Worm (Caenorhabditis elegans) whole organism, young adult: ENCODE data around the gene R09E12.9.

ENCODE experiments used
- B0019.2 ChIP-seq: fragments of 200-800 bp; sonication (Bioruptor generic); conservative IDR thresholded peaks from 2 replicates; pipeline ENCODE4 v1.3.6; 2022; ENCODE audit warnings: missing genetic modification reagents, missing genetic modification characterization, missing compliant biosample characterization
- B0261.1 ChIP-seq: sonication (generic microtip); optimal IDR thresholded peaks from 2 replicates; lab custom pipeline; 2016; ENCODE audit warnings: mild to moderate bottlenecking, missing genetic modification characterization, moderate library complexity, missing compliant biosample characterization
- D2030.7 ChIP-seq: fragments of 200-800 bp; sonication (Bioruptor generic); IDR thresholded peaks from 2 replicates; pipeline ENCODE4 v1.3.6; 2022; ENCODE audit warnings: missing genetic modification reagents, missing genetic modification characterization, missing compliant biosample characterization
- F10E7.11 ChIP-seq: sonication (generic microtip); optimal IDR thresholded peaks from 2 replicates; lab custom pipeline; 2017; ENCODE audit warnings: mild to moderate bottlenecking, missing genetic modification characterization, moderate library complexity, missing compliant biosample characterization
- F23B12.7 ChIP-seq: sonication (generic microtip); optimal IDR thresholded peaks from 2 replicates; lab custom pipeline; 2017; ENCODE audit warnings: missing genetic modification characterization, mild to moderate bottlenecking, missing compliant biosample characterization, antibody characterized with exemption, moderate library complexity; ENCODE audit not compliant: insufficient read depth
- F49E8.2 ChIP-seq: sonication (generic microtip); optimal IDR thresholded peaks from 3 replicates; lab custom pipeline; 2017; ENCODE audit warnings: missing genetic modification characterization, mild to moderate bottlenecking, missing compliant biosample characterization, antibody characterized with exemption, moderate library complexity; ENCODE audit not compliant: insufficient read depth
- F52B5.7 ChIP-seq: sonication (generic microtip); optimal IDR thresholded peaks from 2 replicates; lab custom pipeline; 2016; ENCODE audit warnings: mild to moderate bottlenecking, missing genetic modification characterization, missing compliant biosample characterization
- Y53G8AR.9 ChIP-seq: fragments of 200-800 bp; sonication (Bioruptor generic); conservative IDR thresholded peaks from 2 replicates; pipeline ENCODE4 v1.3.6; 2022; ENCODE audit warnings: missing genetic modification reagents, missing genetic modification characterization, missing compliant biosample characterization
- athp-1 ChIP-seq: sonication (generic microtip); optimal IDR thresholded peaks from 2 replicates; lab custom pipeline; 2017; ENCODE audit warnings: mild to moderate bottlenecking, missing genetic modification characterization, missing compliant biosample characterization
- attf-5 ChIP-seq: fragments of 200-800 bp; sonication (Bioruptor generic); optimal IDR thresholded peaks from 2 replicates; lab custom pipeline; 2018; ENCODE audit warnings: mild to moderate bottlenecking, missing genetic modification characterization, missing compliant biosample characterization
- attf-6 ChIP-seq: fragments of 200-800 bp; sonication (Bioruptor generic); IDR thresholded peaks from 2 replicates; pipeline ENCODE4 v1.3.6; 2022; ENCODE audit warnings: missing genetic modification reagents, missing genetic modification characterization, missing compliant biosample characterization
- ceh-58 ChIP-seq: fragments of 200-800 bp; sonication (Bioruptor generic); IDR thresholded peaks from 2 replicates; pipeline ENCODE4 v1.3.6; 2022; ENCODE audit warnings: missing genetic modification characterization, missing compliant biosample characterization
- ceh-79 ChIP-seq: sonication (generic microtip); optimal IDR thresholded peaks from 2 replicates; lab custom pipeline; 2017; ENCODE audit warnings: mild to moderate bottlenecking, missing genetic modification characterization, missing compliant biosample characterization
- efl-1 ChIP-seq: fragments of 150-350 bp; optimal IDR thresholded peaks from 2 replicates; lab custom pipeline; 2014; ENCODE audit warnings: missing biosample characterization, missing genetic modification reagents, missing genetic modification characterization
- gei-17 ChIP-seq: fragments of 200-800 bp; sonication (Bioruptor generic); optimal IDR thresholded peaks from 2 replicates; lab custom pipeline; 2018; ENCODE audit warnings: mild to moderate bottlenecking, missing genetic modification characterization, missing compliant biosample characterization
- lin-26 ChIP-seq: fragments of 200-800 bp; sonication (Bioruptor generic); IDR thresholded peaks from 2 replicates; pipeline ENCODE4 v1.3.6; 2022; ENCODE audit warnings: missing genetic modification reagents, missing genetic modification characterization, missing compliant biosample characterization
- lin-40 ChIP-seq: sonication (generic microtip); optimal IDR thresholded peaks from 2 replicates; lab custom pipeline; 2016; ENCODE audit warnings: missing genetic modification characterization, mild to moderate bottlenecking, missing compliant biosample characterization, missing genotype, missing genetic modification reagents
- lir-1 ChIP-seq: fragments of 200-800 bp; sonication (Bioruptor generic); conservative IDR thresholded peaks from 2 replicates; pipeline ENCODE4 v1.3.6; 2022; ENCODE audit warnings: missing genetic modification reagents, missing genetic modification characterization, missing compliant biosample characterization
- madf-3 ChIP-seq: fragments of 200-800 bp; sonication (Bioruptor generic); IDR thresholded peaks from 2 replicates; pipeline ENCODE4 v1.3.6; 2022; ENCODE audit warnings: missing genetic modification reagents, missing genetic modification characterization, missing compliant biosample characterization
- mes-4 ChIP-seq: sonication (generic microtip); optimal IDR thresholded peaks from 2 replicates; lab custom pipeline; 2016; ENCODE audit warnings: missing genotype, missing genetic modification characterization, missing compliant biosample characterization
- mxl-1 ChIP-seq: sonication (generic microtip); optimal IDR thresholded peaks from 2 replicates; lab custom pipeline; 2016; ENCODE audit warnings: missing genetic modification characterization, missing compliant biosample characterization
- nhr-80 ChIP-seq: sonication (generic microtip); optimal IDR thresholded peaks from 2 replicates; lab custom pipeline; 2016; ENCODE audit warnings: missing genetic modification characterization, missing compliant biosample characterization
- nhr-90 ChIP-seq: sonication (generic microtip); optimal IDR thresholded peaks from 2 replicates; lab custom pipeline; 2016; ENCODE audit warnings: missing genotype, mild to moderate bottlenecking, missing genetic modification characterization, missing compliant biosample characterization
- snpc-1.1 ChIP-seq: sonication (generic microtip); optimal IDR thresholded peaks from 2 replicates; lab custom pipeline; 2017; ENCODE audit warnings: missing genetic modification characterization, mild to moderate bottlenecking, missing compliant biosample characterization, antibody characterized with exemption, moderate library complexity, missing genotype, missing genetic modification reagents; ENCODE audit not compliant: insufficient read depth
- snpc-4 ChIP-seq, 5 experiments: fragments of 150-350 bp in 1 of 5; sonication (generic microtip) in 4 of 5; optimal IDR thresholded peaks; 2 replicates each; lab custom pipeline; 2014 to 2018; ENCODE audit warnings: missing genetic modification characterization in 5 of 5, missing biosample characterization in 3 of 5, antibody characterized with exemption in 2 of 5, mild to moderate bottlenecking in 2 of 5, missing compliant biosample characterization in 2 of 5, missing genotype in 2 of 5, moderate library complexity in 2 of 5, missing genetic modification reagents in 1 of 5
- xnd-1 ChIP-seq: sonication (generic microtip); optimal IDR thresholded peaks from 2 replicates; lab custom pipeline; 2016; ENCODE audit warnings: missing genotype, missing genetic modification reagents, missing genetic modification characterization, missing compliant biosample characterization
- zfh-2 ChIP-seq: fragments of 200-800 bp; sonication (Bioruptor generic); conservative IDR thresholded peaks from 2 replicates; pipeline ENCODE4 v1.3.6; 2022; ENCODE audit warnings: missing genetic modification reagents, missing genetic modification characterization, missing compliant biosample characterization
- ztf-22 ChIP-seq: fragments of 200-800 bp; sonication (Bioruptor generic); optimal IDR thresholded peaks from 2 replicates; lab custom pipeline; 2018; ENCODE audit warnings: mild to moderate bottlenecking, missing genetic modification characterization, moderate library complexity, missing compliant biosample characterization
- ztf-26 ChIP-seq: sonication (generic microtip); optimal IDR thresholded peaks from 2 replicates; lab custom pipeline; 2017; ENCODE audit warnings: missing genetic modification characterization, missing compliant biosample characterization

Gene R09E12.9

ce11 chrV:797241-797640 lies 19.8 kb downstream of the R09E12.9 start:
- peak; percentile 3 for TF ChIP-seq snpc-1.1
- no peak for TF ChIP-seq snpc-4 (GFP tag; optimal IDR thresholded peaks at IDR 0.05; lab: Kevin White, UChicago)
- peak in 3 of 4 experiments; percentile 37 to 82 (median 78) for TF ChIP-seq snpc-4 (tag; optimal IDR thresholded peaks at IDR 0.05; lab: Kevin White, UChicago)
- no peak for TF ChIP-seq ceh-58 (GFP tag; lab: Robert Waterston, UW)
- TF ChIP-seq, all 124 proteins: peak for 2

DNA sequence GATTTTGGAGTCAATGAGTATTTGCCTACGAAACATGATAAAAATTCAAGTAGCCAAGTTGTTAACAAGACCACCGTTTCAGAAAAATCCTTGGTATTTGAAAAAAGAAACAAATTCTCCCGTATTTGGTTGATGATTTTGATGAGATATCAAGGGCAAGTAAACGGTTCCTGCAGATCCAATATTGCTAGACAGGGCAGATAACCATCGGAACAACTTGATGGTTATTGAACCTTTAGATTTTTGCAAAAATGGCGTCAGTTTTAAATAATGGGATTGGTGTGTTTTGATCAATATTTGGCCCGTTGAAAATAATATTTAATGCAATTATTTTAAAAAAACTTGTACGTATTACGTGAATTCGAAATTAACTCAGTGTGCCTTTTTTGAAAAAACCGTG lies 22.9 kb downstream of the R09E12.9 start:
- TF ChIP-seq Y53G8AR.9 (GFP tag; lab: Robert Waterston, UW) (no peak), madf-3 (GFP tag; lab: Robert Waterston, UW) (no peak), mxl-1 (tag; lab: Kevin White, UChicago) (no peak)
- TF ChIP-seq, all 124 proteins: peak for 0

DNA sequence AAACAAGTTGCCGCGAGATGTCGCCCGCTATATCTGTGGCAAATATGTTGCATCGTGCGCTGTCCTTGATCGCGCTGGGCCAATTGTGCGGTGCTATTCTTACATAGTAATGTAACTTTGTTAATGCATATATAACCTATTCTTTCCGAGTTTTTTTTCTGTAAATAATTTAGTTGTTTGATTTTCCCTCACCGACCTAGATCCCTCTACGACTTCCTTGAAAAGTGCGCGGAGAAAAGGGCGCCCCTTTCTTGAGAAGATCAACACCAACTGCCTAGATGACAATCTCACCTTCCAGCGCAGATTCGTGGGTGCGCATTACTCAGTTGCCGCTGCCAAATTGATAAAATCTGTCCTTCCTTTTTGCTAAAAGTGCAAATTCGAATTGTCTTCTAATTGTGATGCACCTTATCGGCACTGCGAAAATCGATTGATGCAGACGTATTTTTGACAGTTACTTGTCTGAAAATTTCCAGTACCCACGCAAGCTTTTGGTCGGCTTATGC lies 24.2 kb downstream of the R09E12.9 start:
- no peak for TF ChIP-seq lir-1 (GFP tag; lab: Robert Waterston, UW)
- TF ChIP-seq madf-3 (GFP tag; lab: Robert Waterston, UW), result no peak

- TF ChIP-seq attf-6 (GFP tag; lab: Robert Waterston, UW) (no peak), B0019.2 (GFP tag; lab: Robert Waterston, UW) (no peak), athp-1 (tag; lab: Kevin White, UChicago) (no peak), xnd-1 (tag; lab: Kevin White, UChicago) (no peak)
These were observed 25.3 kb downstream of the R09E12.9 start for ce11 chrV:802726-803125.

DNA sequence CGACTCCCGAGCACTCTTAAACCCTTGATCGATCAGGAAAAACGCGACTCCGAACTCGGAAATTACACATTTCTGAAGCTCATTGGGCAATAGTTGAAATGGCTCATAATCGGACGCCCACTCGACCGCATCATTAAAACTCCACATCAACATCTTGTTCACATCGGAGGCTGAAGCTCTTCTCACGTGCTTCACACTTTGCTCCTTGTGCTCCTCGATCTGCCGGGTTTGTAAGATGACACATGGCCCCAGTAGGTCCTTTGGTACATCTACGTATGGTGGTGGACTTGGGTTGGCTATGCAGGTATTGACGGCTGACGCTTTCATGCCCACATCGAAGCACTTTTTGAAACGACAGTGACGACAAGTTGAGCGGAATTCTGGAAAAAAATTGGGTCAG lies 26.1 kb downstream of the R09E12.9 start:
- no peak for TF ChIP-seq efl-1 (GFP tag; lab: Kevin White, UChicago)
- TF ChIP-seq F10E7.11, result no peak
- TF ChIP-seq lin-26, result no peak
- no peak for TF ChIP-seq ceh-79 (tag; lab: Kevin White, UChicago)
- no peak for TF ChIP-seq mes-4 (tag; lab: Kevin White, UChicago)
- TF ChIP-seq nhr-80 (tag; lab: Kevin White, UChicago), result no peak
- no peak for TF ChIP-seq lin-40 (tag; lab: Kevin White, UChicago)
- TF ChIP-seq ztf-22 (GFP tag; lab: Kevin White, UChicago), result no peak
- no peak for TF ChIP-seq gei-17 (GFP tag; lab: Kevin White, UChicago)
- no peak for TF ChIP-seq nhr-90
- no peak for TF ChIP-seq F52B5.7 (tag; lab: Kevin White, UChicago)
- TF ChIP-seq F49E8.2 (tag; lab: Kevin White, UChicago), result no peak
- TF ChIP-seq ztf-26 (tag; lab: Kevin White, UChicago), result no peak
- TF ChIP-seq F23B12.7 (tag; lab: Kevin White, UChicago), result no peak
- TF ChIP-seq, all 124 proteins: peak for 0

DNA sequence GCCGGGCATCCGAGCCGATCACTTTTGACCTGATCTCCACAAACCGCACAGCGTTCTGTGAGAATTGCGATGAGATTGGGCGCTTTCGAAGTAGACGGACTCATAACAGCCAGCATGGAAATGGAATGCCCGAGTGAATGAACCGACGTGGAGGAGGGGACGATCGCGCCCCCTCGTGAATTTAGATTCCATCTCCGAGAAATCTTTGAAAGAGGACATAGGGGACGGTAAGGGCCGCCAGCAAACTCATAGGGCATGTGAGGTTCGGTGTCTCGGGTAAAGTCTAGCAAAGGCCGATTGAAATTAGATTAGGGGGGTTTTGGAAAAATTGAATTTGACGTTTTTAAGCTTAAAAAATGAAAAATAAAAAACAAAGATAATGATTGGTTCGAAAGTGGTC lies 27.1 kb downstream of the R09E12.9 start, which contains the start of gene nhr-270:
TSS of gene nhr-270 (minus strand) at position 257 of the 400 bp plus-strand sequence.
- TF ChIP-seq zfh-2 (GFP tag; lab: Robert Waterston, UW), result peak; percentile 38; the same call in 1 of the 2 replicates
- no peak for TF ChIP-seq B0261.1 (tag; lab: Kevin White, UChicago)
- TF ChIP-seq attf-5 (GFP tag; lab: Kevin White, UChicago), result no peak
- TF ChIP-seq D2030.7 (GFP tag; lab: Robert Waterston, UW), result no peak
